Worm (Caenorhabditis elegans) whole organism, young adult: ENCODE results near the gene Y69A2AR.18.

Source experiments
- ama-1 ChIP-seq, 3 experiments: fragments of 150-350 bp in 1 of 3; sonication (generic microtip) in 2 of 3; optimal IDR thresholded peaks; 2 replicates each; lab custom pipeline; 2014 to 2018; ENCODE audit warnings: missing biosample characterization in 2 of 3, missing genetic modification characterization in 2 of 3, missing genetic modification reagents in 2 of 3
- attf-6 ChIP-seq: fragments of 200-800 bp; sonication (Bioruptor generic); IDR thresholded peaks from 2 replicates; pipeline ENCODE4 v1.3.6; 2022; ENCODE audit warnings: missing genetic modification reagents, missing genetic modification characterization, missing compliant biosample characterization
- dox-1 ChIP-seq: fragments of 200-800 bp; sonication (Bioruptor generic); IDR thresholded peaks from 2 replicates; pipeline ENCODE4 v1.3.6; 2022; ENCODE audit warnings: missing genetic modification reagents, missing genetic modification characterization, missing compliant biosample characterization
- hmg-1.2 ChIP-seq: fragments of 200-800 bp; sonication (Bioruptor generic); IDR thresholded peaks from 2 replicates; pipeline ENCODE4 v1.3.6; 2022; ENCODE audit warnings: missing genetic modification reagents, missing genetic modification characterization, missing compliant biosample characterization
- lsy-27 ChIP-seq: sonication (generic microtip); optimal IDR thresholded peaks from 2 replicates; lab custom pipeline; 2017; ENCODE audit warnings: missing genetic modification characterization, mild to moderate bottlenecking, missing compliant biosample characterization, antibody characterized with exemption, missing genotype, borderline replicate concordance; ENCODE audit not compliant: insufficient read depth
- pbrm-1 ChIP-seq: fragments of 200-800 bp; sonication (Bioruptor generic); IDR thresholded peaks from 2 replicates; pipeline ENCODE4 v1.3.6; 2022; ENCODE audit warnings: missing genetic modification reagents, missing genetic modification characterization, missing compliant biosample characterization
- pha-4 ChIP-seq: fragments of 150-350 bp; sonication (generic microtip); optimal IDR thresholded peaks from 2 replicates; lab custom pipeline; 2014; ENCODE audit warnings: missing biosample characterization, missing genetic modification reagents, missing genetic modification characterization
- rcor-1 ChIP-seq: fragments of 200-800 bp; sonication (Bioruptor generic); IDR thresholded peaks from 2 replicates; pipeline ENCODE4 v1.3.6; 2022; ENCODE audit warnings: missing genetic modification reagents, missing genetic modification characterization, missing compliant biosample characterization
- sdz-38 ChIP-seq: sonication (generic microtip); optimal IDR thresholded peaks from 2 replicates; lab custom pipeline; 2016; ENCODE audit warnings: missing genotype, missing genetic modification characterization, missing compliant biosample characterization
- snpc-4 ChIP-seq, 5 experiments: fragments of 150-350 bp in 1 of 5; sonication (generic microtip) in 4 of 5; optimal IDR thresholded peaks; 2 replicates each; lab custom pipeline; 2014 to 2018; ENCODE audit warnings: missing genetic modification characterization in 5 of 5, missing biosample characterization in 3 of 5, antibody characterized with exemption in 2 of 5, mild to moderate bottlenecking in 2 of 5, missing compliant biosample characterization in 2 of 5, missing genotype in 2 of 5, moderate library complexity in 2 of 5, missing genetic modification reagents in 1 of 5

ce11 chrIV:2463311-2463710 lies 32.2 kb upstream of the Y69A2AR.18 start, which contains the start of gene cdh-10:
- no peak for TF ChIP-seq ama-1 (optimal IDR thresholded peaks at IDR 0.05; lab: Kevin White, UChicago)
- no peak for TF ChIP-seq ama-1 (GFP tag; optimal IDR thresholded peaks at IDR 0.05; lab: Kevin White, UChicago)
- TF ChIP-seq pbrm-1, result no peak
- TF ChIP-seq dox-1 (GFP tag; lab: Robert Waterston, UW), result no peak
- TF ChIP-seq rcor-1 (GFP tag; lab: Robert Waterston, UW), result no peak
- TF ChIP-seq lsy-27 (tag; lab: Kevin White, UChicago), result no peak
- TF ChIP-seq snpc-4 (GFP tag; optimal IDR thresholded peaks at IDR 0.05; lab: Kevin White, UChicago), result no peak
- TF ChIP-seq snpc-4 (tag; optimal IDR thresholded peaks at IDR 0.05; lab: Kevin White, UChicago), result no peak
- no peak for TF ChIP-seq hmg-1.2 (GFP tag; lab: Robert Waterston, UW)
- no peak for TF ChIP-seq attf-6 (GFP tag; lab: Robert Waterston, UW)
- no peak for TF ChIP-seq sdz-38 (tag; lab: Kevin White, UChicago)
- TF ChIP-seq pha-4 (tag; lab: Kevin White, UChicago), result no peak
